Worm (Caenorhabditis elegans) whole organism, L4 larva: ENCODE results near the gene F11D11.12.

Experiments
- dpl-1 ChIP-seq: fragments of 150-350 bp; optimal IDR thresholded peaks from 2 replicates; lab custom pipeline; 2014; ENCODE audit warnings: missing biosample characterization, missing genetic modification reagents, missing genetic modification characterization
- lin-29 ChIP-seq: fragments of 200-800 bp; sonication (Bioruptor generic); IDR thresholded peaks from 2 replicates; pipeline ENCODE4 v1.3.6; 2022; ENCODE audit warnings: missing genetic modification reagents, missing genetic modification characterization, missing compliant biosample characterization
- lsy-2 ChIP-seq, 2 experiments: fragments of 150-350 bp in 1 of 2; sonication (generic microtip) in 1 of 2; optimal IDR thresholded peaks; 2 replicates each; lab custom pipeline; 2014 to 2017; ENCODE audit warnings: missing biosample characterization in 2 of 2, missing genetic modification characterization in 2 of 2
- nhr-48 ChIP-seq: sonication (generic microtip); optimal IDR thresholded peaks from 2 replicates; lab custom pipeline; 2016; ENCODE audit warnings: mild to moderate bottlenecking, missing genetic modification characterization, missing compliant biosample characterization
- pha-4 ChIP-seq, 2 experiments: fragments of 150-350 bp in 1 of 2; fragments of 200-800 bp in 1 of 2; sonication (Bioruptor generic) in 1 of 2; IDR thresholded peaks in 1 of 2; optimal IDR thresholded peaks in 1 of 2; 2 replicates each; pipeline versions ENCODE4 v1.3.6 to Lab custom; 2014 to 2022; ENCODE audit warnings: missing genetic modification characterization in 2 of 2, missing genetic modification reagents in 2 of 2, missing biosample characterization in 1 of 2, missing compliant biosample characterization in 1 of 2

- TF ChIP-seq dpl-1 (GFP tag; lab: Kevin White, UChicago) (no peak), pha-4 (GFP tag; IDR thresholded peaks at IDR 0.05; lab: Robert Waterston, UW) (no peak), pha-4 (tag; optimal IDR thresholded peaks at IDR 0.05; lab: Kevin White, UChicago) (no peak), lin-29 (no peak), lsy-2 (tag; optimal IDR thresholded peaks at IDR 0.05; lab: Kevin White, UChicago) (no peak), nhr-48 (tag; lab: Kevin White, UChicago) (no peak)
Observed at ce11 chrV:18711362-18711761, 39.1 kb downstream of the F11D11.12 start.
